Worm (Caenorhabditis elegans) whole organism, L1 larva: Measurements from ENCODE around the gene flp-17.

Source experiments
- C34B4.2 ChIP-seq: sonication (generic microtip); optimal IDR thresholded peaks from 2 replicates; lab custom pipeline; 2017; ENCODE audit warnings: mild to moderate bottlenecking, missing genetic modification characterization, missing compliant biosample characterization
- blmp-1 ChIP-seq: fragments of 150-350 bp; optimal IDR thresholded peaks from 2 replicates; lab custom pipeline; 2014; ENCODE audit warnings: missing biosample characterization, missing genetic modification characterization
- ceh-82 ChIP-seq, 3 experiments: fragments of 150-350 bp in 1 of 3; sonication (generic microtip) in 2 of 3; optimal IDR thresholded peaks; 2 replicates each; lab custom pipeline; 2014 to 2017; ENCODE audit warnings: missing biosample characterization in 3 of 3, missing genetic modification characterization in 3 of 3
- ceh-88 ChIP-seq: fragments of 200-800 bp; sonication (Bioruptor generic); IDR thresholded peaks from 2 replicates; pipeline ENCODE4 v1.3.6; 2022; ENCODE audit warnings: missing genetic modification characterization, missing compliant biosample characterization
- ces-1 ChIP-seq: fragments of 150-350 bp; optimal IDR thresholded peaks from 2 replicates; lab custom pipeline; 2014; ENCODE audit warnings: missing biosample characterization, missing genetic modification reagents, missing genetic modification characterization
- dpl-1 ChIP-seq, 3 experiments: fragments of 150-350 bp in 2 of 3; sonication (generic microtip) in 1 of 3; optimal IDR thresholded peaks; 2 replicates each; lab custom pipeline; 2014 to 2017; ENCODE audit warnings: missing biosample characterization in 3 of 3, missing genetic modification characterization in 3 of 3, missing genetic modification reagents in 3 of 3
- dsc-1 ChIP-seq: sonication (generic microtip); optimal IDR thresholded peaks from 2 replicates; lab custom pipeline; 2016; ENCODE audit warnings: mild to moderate bottlenecking, missing genetic modification characterization, missing compliant biosample characterization
- efl-1 ChIP-seq, 4 experiments: fragments of 150-350 bp; optimal IDR thresholded peaks in 3 of 4; peaks in 1 of 4; 1 replicate in 1 of 4; 2 replicates in 3 of 4; lab custom pipeline; 2014; ENCODE audit warnings: missing biosample characterization in 2 of 4, missing genetic modification characterization in 2 of 4, missing genetic modification reagents in 2 of 4
- egl-13 ChIP-seq: sonication (generic microtip); optimal IDR thresholded peaks from 2 replicates; lab custom pipeline; 2016; ENCODE audit warnings: missing genotype, missing genetic modification reagents, missing genetic modification characterization, missing compliant biosample characterization
- egl-27 ChIP-seq, 2 experiments: fragments of 150-350 bp in 1 of 2; sonication (generic microtip); optimal IDR thresholded peaks; 3 replicates each; lab custom pipeline; 2017 to 2018; ENCODE audit warnings: missing biosample characterization in 2 of 2, missing genetic modification characterization in 2 of 2, missing genetic modification reagents in 2 of 2
- elt-2 ChIP-seq: sonication (generic microtip); optimal IDR thresholded peaks from 2 replicates; lab custom pipeline; 2016; ENCODE audit warnings: missing genetic modification characterization, mild to moderate bottlenecking, inconsistent platforms, missing compliant biosample characterization, missing genetic modification reagents
- elt-3 ChIP-seq, 6 experiments: fragments of 150-350 bp in 1 of 6; sonication (generic microtip); optimal IDR thresholded peaks; 2 replicates each; lab custom pipeline; 2017 to 2018; ENCODE audit warnings: missing biosample characterization in 6 of 6, missing genetic modification characterization in 6 of 6, inconsistent platforms in 1 of 6
- fkh-10 ChIP-seq: sonication (generic microtip); optimal IDR thresholded peaks from 2 replicates; lab custom pipeline; 2017; ENCODE audit warnings: missing biosample characterization, missing genetic modification reagents, missing genetic modification characterization
- fkh-8 ChIP-seq: sonication (generic microtip); optimal IDR thresholded peaks from 2 replicates; lab custom pipeline; 2016; ENCODE audit warnings: mild to moderate bottlenecking, missing genetic modification characterization, missing compliant biosample characterization
- grh-1 ChIP-seq: fragments of 200-800 bp; sonication (Bioruptor generic); IDR thresholded peaks from 2 replicates; pipeline ENCODE4 v1.3.6; 2022; ENCODE audit warnings: missing genetic modification reagents, missing genetic modification characterization, missing compliant biosample characterization
- hlh-4 ChIP-seq: sonication (generic microtip); optimal IDR thresholded peaks from 2 replicates; lab custom pipeline; 2016; ENCODE audit warnings: mild to moderate bottlenecking, missing genetic modification characterization, missing compliant biosample characterization
- irx-1 ChIP-seq: sonication (generic microtip); optimal IDR thresholded peaks from 2 replicates; lab custom pipeline; 2016; ENCODE audit warnings: missing genetic modification characterization, missing compliant biosample characterization
- lin-14 ChIP-seq: fragments of 200-800 bp; sonication (Bioruptor generic); optimal IDR thresholded peaks from 2 replicates; lab custom pipeline; 2018; ENCODE audit warnings: mild to moderate bottlenecking, missing genetic modification characterization, moderate library complexity, missing compliant biosample characterization
- lin-35 ChIP-seq, 2 experiments: fragments of 150-350 bp; optimal IDR thresholded peaks; 2 replicates each; lab custom pipeline; 2014; ENCODE audit warnings: missing biosample characterization in 2 of 2, missing genetic modification characterization in 2 of 2, missing genetic modification reagents in 2 of 2
- lsy-2 ChIP-seq, 2 experiments: fragments of 150-350 bp; optimal IDR thresholded peaks; 2 replicates each; lab custom pipeline; 2014; ENCODE audit warnings: missing biosample characterization in 2 of 2, missing genetic modification characterization in 2 of 2
- mep-1 ChIP-seq: fragments of 150-350 bp; optimal IDR thresholded peaks from 2 replicates; lab custom pipeline; 2014; ENCODE audit warnings: missing biosample characterization, missing genetic modification characterization
- nhr-11 ChIP-seq: fragments of 150-350 bp; optimal IDR thresholded peaks from 2 replicates; lab custom pipeline; 2014; ENCODE audit warnings: missing biosample characterization, missing genetic modification characterization
- nhr-12 ChIP-seq: sonication (generic microtip); optimal IDR thresholded peaks from 2 replicates; lab custom pipeline; 2017; ENCODE audit warnings: missing biosample characterization, missing genetic modification characterization
- nhr-19 ChIP-seq: fragments of 200-800 bp; sonication (Bioruptor generic); conservative IDR thresholded peaks from 2 replicates; pipeline ENCODE4 v1.3.6; 2022; ENCODE audit warnings: missing genetic modification characterization, missing compliant biosample characterization
- nhr-47 ChIP-seq: sonication (generic microtip); optimal IDR thresholded peaks from 2 replicates; lab custom pipeline; 2016; ENCODE audit warnings: mild to moderate bottlenecking, missing genetic modification characterization, moderate library complexity, missing compliant biosample characterization
- nhr-71 ChIP-seq: sonication (generic microtip); optimal IDR thresholded peaks from 2 replicates; lab custom pipeline; 2016; ENCODE audit warnings: mild to moderate bottlenecking, missing genetic modification characterization, moderate library complexity, missing compliant biosample characterization
- nhr-85 ChIP-seq: sonication (generic microtip); peaks from one replicate; lab custom pipeline; 2016; ENCODE audit warnings: missing genetic modification characterization, inconsistent platforms, missing compliant biosample characterization
- pag-3 ChIP-seq: sonication (generic microtip); optimal IDR thresholded peaks from 2 replicates; lab custom pipeline; 2017; ENCODE audit warnings: missing genetic modification characterization, mild to moderate bottlenecking, missing compliant biosample characterization, antibody characterized with exemption, borderline replicate concordance; ENCODE audit not compliant: insufficient read depth
- skn-1 ChIP-seq: fragments of 150-350 bp; optimal IDR thresholded peaks from 2 replicates; lab custom pipeline; 2014; ENCODE audit warnings: missing biosample characterization, missing genetic modification characterization
- snu-23 ChIP-seq: sonication (generic microtip); optimal IDR thresholded peaks from 2 replicates; lab custom pipeline; 2016; ENCODE audit warnings: missing genetic modification characterization, missing compliant biosample characterization
- sox-4 ChIP-seq: sonication (generic microtip); optimal IDR thresholded peaks from 2 replicates; lab custom pipeline; 2016; ENCODE audit warnings: missing genetic modification characterization, missing compliant biosample characterization
- swsn-7 ChIP-seq: sonication (generic microtip); optimal IDR thresholded peaks from 2 replicates; lab custom pipeline; 2016; ENCODE audit warnings: missing genetic modification characterization, missing compliant biosample characterization
- tbx-2 ChIP-seq: sonication (generic microtip); optimal IDR thresholded peaks from 2 replicates; lab custom pipeline; 2016; ENCODE audit warnings: missing genetic modification characterization, missing compliant biosample characterization
- tlp-1 ChIP-seq: fragments of 150-350 bp; optimal IDR thresholded peaks from 2 replicates; lab custom pipeline; 2014; ENCODE audit warnings: missing biosample characterization, missing genetic modification characterization
- unc-130 ChIP-seq: fragments of 150-350 bp; optimal IDR thresholded peaks from 2 replicates; lab custom pipeline; 2017; ENCODE audit warnings: missing biosample characterization, missing genetic modification characterization, inconsistent platforms
- vab-15 ChIP-seq: sonication (generic microtip); optimal IDR thresholded peaks from 2 replicates; lab custom pipeline; 2017; ENCODE audit warnings: missing genotype, mild to moderate bottlenecking, missing genetic modification characterization, missing compliant biosample characterization
- zag-1 ChIP-seq: fragments of 150-350 bp; optimal IDR thresholded peaks from 2 replicates; lab custom pipeline; 2014; ENCODE audit warnings: missing biosample characterization, missing genetic modification characterization
- ztf-4 ChIP-seq: fragments of 150-350 bp; optimal IDR thresholded peaks from 2 replicates; lab custom pipeline; 2014; ENCODE audit warnings: missing biosample characterization, missing genetic modification characterization

Gene flp-17

DNA sequence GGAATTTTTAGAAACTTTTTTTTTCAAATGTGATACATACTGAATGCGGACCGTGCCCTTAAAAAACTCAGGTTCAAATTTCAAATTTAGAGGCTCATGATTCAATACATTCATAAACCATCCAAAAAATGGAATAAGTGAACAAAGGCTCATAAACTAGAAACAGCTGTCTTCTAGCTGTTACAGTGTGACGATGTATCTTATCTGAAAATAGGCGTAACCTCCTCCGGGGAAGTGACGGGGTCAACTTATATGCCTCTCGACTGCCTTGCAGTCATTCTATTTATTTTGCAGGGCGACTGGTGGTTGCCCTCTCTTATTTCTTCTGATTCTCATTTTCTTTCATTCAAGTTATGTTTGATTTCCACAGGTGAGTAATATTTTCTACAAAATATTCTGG lies 24.4 kb upstream of the flp-17 start, which contains the start of gene Y116A8B.1:
Y116A8B.1 (plus strand) TSS at position 301 of the 400 bp plus-strand sequence.
- no peak for TF ChIP-seq efl-1 (optimal IDR thresholded peaks at IDR 0.05; lab: Kevin White, UChicago)
- peak in 1 of 2 experiments; percentile 65 for TF ChIP-seq efl-1 (GFP tag; optimal IDR thresholded peaks at IDR 0.05 in 1 of 2; lab: Kevin White, UChicago)
- TF ChIP-seq tbx-2: no peak

DNA sequence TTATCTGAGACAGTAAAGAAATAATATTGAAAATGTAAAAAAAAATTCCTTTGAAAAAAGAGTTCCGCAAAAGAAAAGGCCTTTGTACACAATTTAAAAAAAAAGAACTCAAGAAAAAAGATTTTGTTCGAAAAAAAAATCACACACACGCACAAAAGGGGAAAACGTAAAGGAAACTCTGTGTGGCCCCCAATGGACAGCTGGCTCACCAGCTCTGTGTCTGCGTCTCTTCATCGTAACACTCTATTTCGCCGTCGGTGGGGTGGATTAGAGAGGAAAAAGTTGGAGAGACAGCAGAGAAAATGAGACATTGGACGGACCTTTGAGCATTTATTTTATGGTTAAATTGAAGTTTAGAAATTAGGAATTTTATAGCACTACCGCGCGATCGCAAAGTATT lies 23.4 kb upstream of the flp-17 start:
- TF ChIP-seq egl-27 (tag; optimal IDR thresholded peaks at IDR 0.05; lab: Kevin White, UChicago) (no peak), nhr-71 (tag; lab: Kevin White, UChicago) (peak; percentile 33), lin-35 (GFP tag; optimal IDR thresholded peaks at IDR 0.05; lab: Kevin White, UChicago) (peak in 1 of 2 experiments; percentile 25), irx-1 (tag; lab: Kevin White, UChicago) (no peak), snu-23 (GFP tag; lab: Kevin White, UChicago) (peak; percentile 23), efl-1 (optimal IDR thresholded peaks at IDR 0.05; lab: Kevin White, UChicago) (peak; percentile 35 to 39), efl-1 (GFP tag; optimal IDR thresholded peaks at IDR 0.05 in 1 of 2; lab: Kevin White, UChicago) (peak; percentile 31 to 84), lin-14 (GFP tag; lab: Kevin White, UChicago) (peak; percentile 68), lsy-2 (tag; optimal IDR thresholded peaks at IDR 0.05; lab: Kevin White, UChicago) (peak in 1 of 2 experiments; percentile 5), nhr-12 (no peak), ceh-82 (tag; optimal IDR thresholded peaks at IDR 0.05; lab: Kevin White, UChicago) (peak in 1 of 3 experiments; percentile 20), dpl-1 (GFP tag; optimal IDR thresholded peaks at IDR 0.05; lab: Kevin White, UChicago) (peak in 1 of 3 experiments; percentile 14)

DNA sequence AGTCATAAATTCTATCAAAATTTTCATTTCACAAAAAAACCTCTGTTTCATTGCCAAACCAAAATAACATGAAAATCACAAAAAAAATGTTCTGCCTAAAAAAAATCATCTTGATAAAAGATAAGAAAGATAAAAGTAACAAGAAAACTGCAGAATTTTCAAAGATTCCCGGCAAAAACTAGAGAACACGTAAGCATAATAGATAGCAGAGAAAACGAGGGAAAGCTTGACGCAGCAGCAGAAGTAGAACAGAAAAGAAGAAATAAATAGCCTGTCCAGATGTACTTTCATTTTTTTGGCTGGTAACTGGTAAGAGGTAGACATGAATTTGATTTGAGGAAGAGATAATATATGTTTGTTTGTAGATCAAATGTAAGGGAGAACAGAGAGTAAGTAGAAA lies 19.1 kb upstream of the flp-17 start:
- TF ChIP-seq C34B4.2 (tag; lab: Kevin White, UChicago) (no peak), unc-130 (tag; lab: Kevin White, UChicago) (no peak), dpl-1 (GFP tag; optimal IDR thresholded peaks at IDR 0.05; lab: Kevin White, UChicago) (peak in 1 of 3 experiments; percentile 0), efl-1 (optimal IDR thresholded peaks at IDR 0.05; lab: Kevin White, UChicago) (peak; percentile 17 to 19), efl-1 (GFP tag; optimal IDR thresholded peaks at IDR 0.05 in 1 of 2; lab: Kevin White, UChicago) (no peak), elt-3 (tag; optimal IDR thresholded peaks at IDR 0.05; lab: Kevin White, UChicago) (peak in 1 of 6 experiments; percentile 50), pag-3 (tag; lab: Kevin White, UChicago) (peak; percentile 44), lin-35 (GFP tag; optimal IDR thresholded peaks at IDR 0.05; lab: Kevin White, UChicago) (peak in 1 of 2 experiments; percentile 6), blmp-1 (tag; lab: Kevin White, UChicago) (peak; percentile 78), nhr-47 (tag; lab: Kevin White, UChicago) (no peak)

DNA sequence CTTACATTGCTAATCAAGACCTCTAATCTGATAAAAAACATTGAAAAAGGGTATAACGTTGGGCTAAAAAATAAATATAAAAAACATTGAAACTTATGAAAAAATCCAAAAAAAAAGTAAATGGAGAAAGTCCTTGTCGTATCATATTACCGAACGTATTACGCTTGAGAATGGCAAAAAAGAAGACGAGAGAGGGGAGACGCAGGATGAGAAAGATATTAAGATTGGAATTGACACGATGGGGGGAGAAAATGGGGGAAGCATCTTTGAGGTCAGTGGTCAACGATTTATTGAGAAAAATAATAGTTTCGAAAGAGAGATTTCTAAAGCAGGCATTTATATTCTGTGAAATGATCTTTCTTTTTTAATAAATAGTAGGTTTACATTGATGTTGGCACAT lies 17.6 kb upstream of the flp-17 start:
- TF ChIP-seq elt-3 (tag; optimal IDR thresholded peaks at IDR 0.05; lab: Kevin White, UChicago) (no peak), ceh-88 (GFP tag; lab: Robert Waterston, UW) (no peak), egl-13 (tag; lab: Kevin White, UChicago) (no peak), snu-23 (GFP tag; lab: Kevin White, UChicago) (no peak), dsc-1 (peak; percentile 26), ces-1 (GFP tag; lab: Kevin White, UChicago) (no peak), mep-1 (peak; percentile 24), sox-4 (tag; lab: Kevin White, UChicago) (no peak), zag-1 (tag; lab: Kevin White, UChicago) (no peak), nhr-85 (tag; lab: Kevin White, UChicago) (no peak), elt-2 (tag; lab: Kevin White, UChicago) (no peak), hlh-4 (tag; lab: Kevin White, UChicago) (no peak), tlp-1 (no peak), unc-130 (tag; lab: Kevin White, UChicago) (no peak), nhr-47 (tag; lab: Kevin White, UChicago) (no peak), nhr-12 (no peak), nhr-11 (tag; lab: Kevin White, UChicago) (no peak), fkh-8 (no peak), nhr-19 (GFP tag; lab: Robert Waterston, UW) (no peak), nhr-71 (tag; lab: Kevin White, UChicago) (peak; percentile 13), swsn-7 (tag; lab: Kevin White, UChicago) (no peak), vab-15 (tag; lab: Kevin White, UChicago) (no peak), egl-27 (tag; optimal IDR thresholded peaks at IDR 0.05; lab: Kevin White, UChicago) (no peak), fkh-10 (GFP tag; lab: Kevin White, UChicago) (no peak), grh-1 (GFP tag; lab: Robert Waterston, UW) (no peak), skn-1 (tag; lab: Kevin White, UChicago) (no peak), blmp-1 (tag; lab: Kevin White, UChicago) (peak; percentile 75), pag-3 (tag; lab: Kevin White, UChicago) (peak; percentile 73), ztf-4 (tag; lab: Kevin White, UChicago) (no peak)
